Worm (Caenorhabditis elegans) whole organism, early embryonic: Measurements from ENCODE around the gene ZK643.2.
"Not testable (repeated sequence)": the region's sequence is repeated elsewhere in the genome, so short reads cannot be mapped to it uniquely, and the experiment has no call there.

Experiments used
- B0310.2 ChIP-seq: sonication (generic microtip); optimal IDR thresholded peaks from 2 replicates; lab custom pipeline; 2016; ENCODE audit warnings: mild to moderate bottlenecking, missing genetic modification characterization, missing compliant biosample characterization
- F13C5.2 ChIP-seq: sonication (generic microtip); optimal IDR thresholded peaks from 2 replicates; lab custom pipeline; 2017; ENCODE audit warnings: mild to moderate bottlenecking, missing genetic modification characterization, inconsistent platforms, missing compliant biosample characterization
- aly-1 ChIP-seq: sonication (generic microtip); optimal IDR thresholded peaks from 2 replicates; lab custom pipeline; 2016; ENCODE audit warnings: missing genetic modification characterization, missing compliant biosample characterization
- ama-1 ChIP-seq: fragments of 150-350 bp; optimal IDR thresholded peaks from 2 replicates; lab custom pipeline; 2014
- ceh-13 ChIP-seq: fragments of 200-800 bp; sonication (Bioruptor generic); optimal IDR thresholded peaks from 2 replicates; lab custom pipeline; 2018; ENCODE audit warnings: mild to moderate bottlenecking, missing genetic modification characterization, missing compliant biosample characterization
- ceh-36 ChIP-seq: sonication (generic microtip); optimal IDR thresholded peaks from 2 replicates; lab custom pipeline; 2016; ENCODE audit warnings: missing genetic modification characterization, inconsistent platforms, missing compliant biosample characterization
- ets-7 ChIP-seq: sonication (generic microtip); optimal IDR thresholded peaks from 2 replicates; lab custom pipeline; 2016; ENCODE audit warnings: missing genotype, missing genetic modification characterization, missing compliant biosample characterization
- flt-1 ChIP-seq: fragments of 200-800 bp; sonication (Bioruptor generic); IDR thresholded peaks from 2 replicates; pipeline ENCODE4 v1.3.6; 2022; ENCODE audit warnings: missing genetic modification characterization, missing compliant biosample characterization
- hmbx-1 ChIP-seq: sonication (generic microtip); optimal IDR thresholded peaks from 2 replicates; lab custom pipeline; 2016; ENCODE audit warnings: mild to moderate bottlenecking, missing genetic modification characterization, missing compliant biosample characterization
- hmg-4 ChIP-seq: fragments of 200-800 bp; sonication (Bioruptor generic); optimal IDR thresholded peaks from 2 replicates; lab custom pipeline; 2018; ENCODE audit warnings: mild to moderate bottlenecking, missing genetic modification characterization, missing compliant biosample characterization
- hnd-1 ChIP-seq: sonication (generic microtip); optimal IDR thresholded peaks from 2 replicates; lab custom pipeline; 2016; ENCODE audit warnings: missing genetic modification characterization, missing compliant biosample characterization
- pes-1 ChIP-seq: fragments of 200-800 bp; sonication (Bioruptor generic); IDR thresholded peaks from 2 replicates; pipeline ENCODE4 v1.3.6; 2022; ENCODE audit warnings: missing genetic modification reagents, missing genetic modification characterization, missing compliant biosample characterization
- scrt-1 ChIP-seq: fragments of 200-800 bp; sonication (Bioruptor generic); IDR thresholded peaks from 2 replicates; pipeline ENCODE4 v1.3.6; 2022; ENCODE audit warnings: missing genetic modification characterization, missing compliant biosample characterization
- sea-1 ChIP-seq: fragments of 200-800 bp; sonication (Bioruptor generic); conservative IDR thresholded peaks from 2 replicates; pipeline ENCODE4 v1.3.6; 2022; ENCODE audit warnings: missing genetic modification characterization, missing compliant biosample characterization
- tbx-11 ChIP-seq: fragments of 200-800 bp; sonication (Bioruptor generic); IDR thresholded peaks from 2 replicates; pipeline ENCODE4 v1.3.6; 2022; ENCODE audit warnings: missing genetic modification characterization, missing compliant biosample characterization
- tbx-37 ChIP-seq: fragments of 200-800 bp; sonication (Bioruptor generic); conservative IDR thresholded peaks from 2 replicates; pipeline ENCODE4 v1.3.6; 2022; ENCODE audit warnings: missing genetic modification reagents, missing genetic modification characterization, missing compliant biosample characterization
- tra-4 ChIP-seq: sonication (generic microtip); optimal IDR thresholded peaks from 2 replicates; lab custom pipeline; 2017; ENCODE audit warnings: missing genetic modification characterization, missing compliant biosample characterization

Gene ZK643.2

DNA sequence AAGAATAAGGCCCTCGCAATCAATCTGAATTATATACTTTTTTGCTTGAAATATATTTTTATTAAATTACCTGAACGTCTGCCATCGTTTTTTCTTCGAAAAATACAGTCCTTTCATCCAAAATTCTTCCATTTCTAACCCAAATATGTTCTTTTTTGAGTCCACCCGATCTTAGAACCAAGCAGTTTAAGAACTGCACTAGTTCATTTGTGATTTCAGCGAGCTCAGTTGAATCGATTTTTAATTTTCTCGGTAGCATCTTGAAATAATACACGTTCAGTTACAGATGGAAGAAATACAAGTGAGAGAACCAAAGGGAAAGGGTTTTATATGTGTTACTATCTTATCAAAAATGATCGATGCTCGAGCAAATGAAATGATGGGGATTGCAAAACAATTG is 43.2 kb downstream of the ZK643.2 start, which contains the start of gene F59B2.3:
F59B2.3 (minus strand) TSS at position 259 of the 400 bp plus-strand sequence.
- TF ChIP-seq ceh-13 (GFP tag; lab: Kevin White, UChicago) (no peak), hmbx-1 (tag; lab: Kevin White, UChicago) (no peak), B0310.2 (tag; lab: Kevin White, UChicago) (no peak), tbx-11 (GFP tag; lab: Robert Waterston, UW) (no peak), tbx-37 (GFP tag; lab: Robert Waterston, UW) (no peak), ceh-36 (no peak), pes-1 (GFP tag; lab: Robert Waterston, UW) (no peak), scrt-1 (GFP tag; lab: Robert Waterston, UW) (no peak), flt-1 (GFP tag; lab: Robert Waterston, UW) (no peak)

DNA sequence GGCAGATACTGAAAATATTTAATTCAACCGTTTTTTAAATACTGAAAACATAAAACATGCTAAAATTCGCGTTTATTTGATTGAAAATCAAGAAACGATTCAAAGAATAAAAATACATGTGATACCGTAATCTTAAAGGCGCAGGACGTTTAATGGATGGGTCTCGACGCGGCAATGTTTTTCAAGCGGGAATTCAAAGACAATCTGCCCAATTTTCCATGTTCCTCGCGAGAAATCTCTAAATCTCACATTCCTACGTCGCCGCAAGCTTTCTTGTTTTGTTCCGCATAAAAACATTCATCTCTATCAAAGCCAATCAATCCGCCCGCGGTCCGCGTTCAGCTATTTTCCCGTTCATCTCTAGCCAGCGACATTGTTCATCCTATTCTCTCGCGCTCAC is 45.2 kb downstream of the ZK643.2 start:
- no peak for TF ChIP-seq tbx-37 (GFP tag; lab: Robert Waterston, UW)
- no peak for TF ChIP-seq scrt-1 (GFP tag; lab: Robert Waterston, UW)
- no peak for TF ChIP-seq ceh-13 (GFP tag; lab: Kevin White, UChicago)
- no peak for TF ChIP-seq hnd-1 (tag; lab: Kevin White, UChicago)
- TF ChIP-seq aly-1 (tag; lab: Kevin White, UChicago): no peak
- TF ChIP-seq ama-1 (lab: Kevin White, UChicago): no peak
- TF ChIP-seq flt-1 (GFP tag; lab: Robert Waterston, UW): no peak

DNA sequence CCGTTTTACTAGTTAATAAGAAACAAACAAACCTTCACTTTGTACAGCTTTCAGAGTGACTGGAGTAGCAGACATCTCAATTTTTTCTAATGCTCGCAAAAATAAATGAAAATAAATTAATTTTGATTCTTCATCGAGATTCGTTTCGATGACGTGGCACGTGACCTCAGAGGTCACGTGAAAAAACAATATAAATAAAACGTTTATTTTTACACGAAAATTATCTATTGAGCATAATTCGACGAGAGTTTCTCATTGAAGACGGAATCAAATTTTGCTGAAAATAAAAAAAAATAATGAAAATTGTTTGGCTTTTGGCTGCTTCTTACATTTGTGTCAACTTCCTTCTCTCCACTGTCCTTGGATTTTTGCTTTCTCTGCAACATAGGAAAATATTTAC is 45.6 kb downstream of the ZK643.2 start, which contains the start of gene rpn-6.2:
rpn-6.2 (minus strand) TSS at position 101 of the 400 bp plus-strand sequence.
- TF ChIP-seq ets-7 (tag; lab: Kevin White, UChicago) (no peak), hmg-4 (GFP tag; lab: Kevin White, UChicago) (no peak), hmbx-1 (tag; lab: Kevin White, UChicago) (no peak), sea-1 (GFP tag; lab: Robert Waterston, UW) (no peak), ceh-36 (no peak), ceh-13 (GFP tag; lab: Kevin White, UChicago) (no peak)

DNA sequence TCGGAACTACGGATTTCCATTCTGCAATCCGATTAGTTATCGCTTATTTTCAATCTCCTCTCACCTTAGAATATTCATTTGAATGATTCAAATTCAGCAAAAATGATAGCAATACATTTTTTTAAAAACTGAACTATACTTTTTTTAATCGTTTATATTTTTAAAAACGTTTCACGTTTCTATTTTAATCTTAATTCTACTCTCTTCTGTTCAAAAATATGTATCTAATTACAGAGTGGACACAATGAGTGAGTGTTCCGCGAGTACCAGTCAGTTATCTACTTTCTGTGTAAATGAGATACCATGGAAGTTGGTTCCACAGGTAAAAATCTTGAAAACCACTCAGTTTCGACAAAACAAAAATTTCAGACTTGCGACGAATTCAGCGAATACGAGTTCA is 46.2 kb downstream of the ZK643.2 start, which contains the start of the genes F59B2.15 and zif-1:
F59B2.15 (minus strand) TSS at position 101 of the 400 bp plus-strand sequence.
zif-1 (plus strand) TSS at position 235 of the 400 bp plus-strand sequence.
- TF ChIP-seq ama-1 (lab: Kevin White, UChicago) (no peak), tbx-37 (GFP tag; lab: Robert Waterston, UW) (no peak), hnd-1 (tag; lab: Kevin White, UChicago) (no peak), hmbx-1 (tag; lab: Kevin White, UChicago) (no peak), ets-7 (tag; lab: Kevin White, UChicago) (no peak), tra-4 (no peak), F13C5.2 (tag; lab: Kevin White, UChicago) (no peak), ceh-13 (GFP tag; lab: Kevin White, UChicago) (no peak), B0310.2 (tag; lab: Kevin White, UChicago) (no peak), pes-1 (GFP tag; lab: Robert Waterston, UW) (no peak), aly-1 (tag; lab: Kevin White, UChicago) (no peak)

DNA sequence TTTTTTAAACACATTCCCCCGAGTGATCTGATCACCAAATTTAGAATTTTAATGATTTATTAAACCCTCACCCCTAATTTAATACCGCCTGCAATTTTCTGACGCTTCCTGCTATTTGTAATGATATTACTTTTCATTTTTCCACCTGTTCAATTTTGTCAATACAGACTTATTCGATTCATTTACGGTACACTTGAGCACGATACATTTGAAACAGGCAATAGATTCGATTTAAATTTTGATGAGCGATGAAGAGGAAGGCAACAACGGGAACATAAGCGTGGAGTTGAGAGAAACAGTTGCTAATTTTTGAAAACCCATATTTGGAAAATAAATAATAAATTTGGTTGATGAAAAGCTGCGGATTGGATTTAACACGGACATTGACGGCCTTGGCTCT is 48.3 kb downstream of the ZK643.2 start:
- TF ChIP-seq scrt-1 (GFP tag; lab: Robert Waterston, UW): no peak
- TF ChIP-seq tbx-11 (GFP tag; lab: Robert Waterston, UW): no peak
- no peak for TF ChIP-seq ceh-36
- TF ChIP-seq hmg-4 (GFP tag; lab: Kevin White, UChicago): no peak
- no peak for TF ChIP-seq ama-1 (lab: Kevin White, UChicago)
- no peak for TF ChIP-seq tbx-37 (GFP tag; lab: Robert Waterston, UW)
- TF ChIP-seq aly-1 (tag; lab: Kevin White, UChicago): no peak
- no peak for TF ChIP-seq sea-1 (GFP tag; lab: Robert Waterston, UW)
- TF ChIP-seq pes-1 (GFP tag; lab: Robert Waterston, UW): no peak
- TF ChIP-seq hnd-1 (tag; lab: Kevin White, UChicago): no peak
- TF ChIP-seq hmbx-1 (tag; lab: Kevin White, UChicago): no peak
- TF ChIP-seq F13C5.2 (tag; lab: Kevin White, UChicago): no peak
- no peak for TF ChIP-seq B0310.2 (tag; lab: Kevin White, UChicago)
- no peak for TF ChIP-seq ceh-13 (GFP tag; lab: Kevin White, UChicago)
- TF ChIP-seq ets-7 (tag; lab: Kevin White, UChicago): no peak
- TF ChIP-seq flt-1 (GFP tag; lab: Robert Waterston, UW): no peak
- no peak for TF ChIP-seq tra-4

DNA sequence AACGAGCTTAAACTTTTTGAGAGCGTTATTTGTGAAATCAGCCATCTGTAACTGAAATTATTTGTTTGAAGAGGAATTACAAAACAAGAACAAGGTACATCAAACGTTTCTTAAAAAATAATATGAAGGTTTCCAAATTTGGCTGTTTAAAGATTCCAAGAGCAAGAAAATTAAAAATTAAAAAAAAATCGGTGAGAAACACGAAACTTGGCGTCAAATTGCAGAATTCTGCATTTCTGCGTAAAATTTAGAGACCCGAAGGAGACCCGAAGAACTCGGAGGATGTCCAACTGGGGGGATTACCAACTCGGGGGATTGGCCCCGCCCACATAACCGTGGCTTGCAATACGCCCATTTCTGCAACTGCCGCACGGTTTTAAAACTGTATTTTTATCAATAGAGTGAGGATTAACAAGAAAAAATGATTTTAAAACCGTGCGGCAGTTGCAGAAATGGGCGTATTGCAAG is 49.6 kb downstream of the ZK643.2 start, which contains the start of gene rab-6.1:
rab-6.1 (minus strand) TSS at position 51 of the 468 bp plus-strand sequence.
- not testable (repeated sequence) for TF ChIP-seq hmbx-1 (tag; lab: Kevin White, UChicago); hmg-4 (GFP tag; lab: Kevin White, UChicago); scrt-1 (GFP tag; lab: Robert Waterston, UW)

DNA sequence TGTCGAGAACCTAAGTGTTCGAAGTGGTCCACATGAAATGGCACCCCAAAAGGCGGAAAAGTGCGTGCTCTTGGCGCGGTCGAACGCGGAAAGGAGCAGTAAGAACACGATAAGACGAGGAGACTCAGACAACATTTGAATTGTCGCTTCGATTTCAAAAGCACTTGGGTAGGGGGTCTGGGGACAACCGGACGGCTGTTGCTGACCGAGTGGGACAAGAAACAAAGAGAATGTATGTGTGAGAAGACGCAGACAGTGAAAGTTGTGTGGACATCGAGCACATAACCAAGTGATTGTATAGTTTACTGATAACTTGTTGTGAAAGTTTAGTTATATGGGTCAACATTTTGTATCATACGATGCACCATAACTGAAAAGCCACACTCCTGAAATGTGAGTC is 50.8 kb downstream of the ZK643.2 start:
- TF ChIP-seq sea-1 (GFP tag; lab: Robert Waterston, UW): no peak
- peak; percentile 22 for TF ChIP-seq hmg-4 (GFP tag; lab: Kevin White, UChicago)
